Fruit fly (Drosophila melanogaster): ENCODE results near the gene emei.

emei gene

dm6 chr3L:11070372-11070854 lies 39.1 kb upstream of the emei start, which contains the start of gene Mocs1 (continued):
- TF ChIP-seq hb (GFP tag; IDR thresholded peaks at IDR 0.05; ENCODE audit: partially characterized antibody): no peak
- TF ChIP-seq Kr (GFP tag; optimal IDR thresholded peaks at IDR 0.05): no peak
- no peak for TF ChIP-seq ash1 (GFP tag; optimal IDR thresholded peaks at IDR 0.05)
- no peak for TF ChIP-seq CG14667 (GFP tag; IDR thresholded peaks at IDR 0.05)
- no peak for TF ChIP-seq CG3995 (GFP tag; optimal IDR thresholded peaks at IDR 0.05)
- TF ChIP-seq sima (GFP tag; optimal IDR thresholded peaks at IDR 0.05): no peak
- no peak for TF ChIP-seq CG18476 (GFP tag; optimal IDR thresholded peaks at IDR 0.05)
- TF ChIP-seq CG4328 (GFP tag; optimal IDR thresholded peaks at IDR 0.05): no peak
- no peak for TF ChIP-seq bcd (GFP tag; optimal IDR thresholded peaks at IDR 0.05)
- no peak for TF ChIP-seq CG10431 (GFP tag; optimal IDR thresholded peaks at IDR 0.05)
- no peak for TF ChIP-seq CG16815 (GFP tag; optimal IDR thresholded peaks at IDR 0.05)
- TF ChIP-seq HLH54F (GFP tag; optimal IDR thresholded peaks at IDR 0.05): no peak
- TF ChIP-seq Camta (GFP tag; optimal IDR thresholded peaks at IDR 0.05): no peak
- no peak for TF ChIP-seq CG11695 (GFP tag; IDR thresholded peaks at IDR 0.05)
- TF ChIP-seq Adf1 (GFP tag; IDR thresholded peaks at IDR 0.05): peak; percentile 48
- no peak for TF ChIP-seq CG2120 (GFP tag; optimal IDR thresholded peaks at IDR 0.05)
- TF ChIP-seq hkb (optimal IDR thresholded peaks at IDR 0.05): no peak
- TF ChIP-seq hkb (GFP tag; IDR thresholded peaks at IDR 0.05): peak; percentile 17; the same call in 1 of the 2 replicates
- peak; percentile 99 for TF ChIP-seq sug (tag; optimal IDR thresholded peaks at IDR 0.05)
- TF ChIP-seq BtbVII (GFP tag; optimal IDR thresholded peaks at IDR 0.05): no peak
- no peak for TF ChIP-seq gcm (GFP tag; optimal IDR thresholded peaks at IDR 0.05)
- TF ChIP-seq CG2129 (GFP tag; IDR thresholded peaks at IDR 0.05; ENCODE audit: partially characterized antibody): no peak
- no peak for TF ChIP-seq D (optimal IDR thresholded peaks at IDR 0.05)
- TF ChIP-seq D (GFP tag; optimal IDR thresholded peaks at IDR 0.05): no peak
- peak; percentile 36 for TF ChIP-seq B-H2 (GFP tag; optimal IDR thresholded peaks at IDR 0.05)
- TF ChIP-seq CG10959 (GFP tag; IDR thresholded peaks at IDR 0.05): no peak
- TF ChIP-seq CG5180 (GFP tag; optimal IDR thresholded peaks at IDR 0.05): no peak
- no peak for TF ChIP-seq CG10209 (GFP tag; optimal IDR thresholded peaks at IDR 0.05)
- TF ChIP-seq CG33557 (GFP tag; optimal IDR thresholded peaks at IDR 0.05): no peak
- no peak for TF ChIP-seq HLHmδ (GFP tag; optimal IDR thresholded peaks at IDR 0.05)
- peak; percentile 53 for TF ChIP-seq CG32532 (GFP tag; IDR thresholded peaks at IDR 0.05)
- peak; percentile 22 for TF ChIP-seq Hmr (GFP tag; optimal IDR thresholded peaks at IDR 0.05)
- TF ChIP-seq Doc2 (GFP tag; IDR thresholded peaks at IDR 0.05): no peak
- no peak for TF ChIP-seq CG1832 (GFP tag; optimal IDR thresholded peaks at IDR 0.05)
- no peak for TF ChIP-seq dmrt99B (tag; optimal IDR thresholded peaks at IDR 0.05)

- TF ChIP-seq NfI (GFP tag; optimal IDR thresholded peaks at IDR 0.05) (no peak), CG9727 (GFP tag; optimal IDR thresholded peaks at IDR 0.05) (no peak), exex (tag; optimal IDR thresholded peaks at IDR 0.05) (peak; percentile 79), Dll (GFP tag; IDR thresholded peaks at IDR 0.05; ENCODE audit: partially characterized antibody) (no peak), Tbp (GFP tag; optimal IDR thresholded peaks at IDR 0.05) (no peak), mirr (GFP tag; optimal IDR thresholded peaks at IDR 0.05) (peak; percentile 79), CG2202 (tag; optimal IDR thresholded peaks at IDR 0.05) (no peak), grn (GFP tag; optimal IDR thresholded peaks at IDR 0.05) (peak; percentile 30), CG12769 (tag; optimal IDR thresholded peaks at IDR 0.05) (no peak), fru (optimal IDR thresholded peaks at IDR 0.05) (no peak), NC2α (GFP tag; optimal IDR thresholded peaks at IDR 0.05) (no peak), Med (GFP tag) (peak; percentile 18), CG1792 (GFP tag; optimal IDR thresholded peaks at IDR 0.05) (no peak), Camta (GFP tag; optimal IDR thresholded peaks at IDR 0.05) (no peak), CG6791 (GFP tag; IDR thresholded peaks at IDR 0.05; ENCODE audit: partially characterized antibody) (no peak), nerfin-2 (GFP tag; IDR thresholded peaks at IDR 0.05; ENCODE audit: partially characterized antibody) (0 out of 2 replicates have a peak, but pooled peaks have one; percentile 27), twi (tag; optimal IDR thresholded peaks at IDR 0.05) (no peak), kay (GFP tag; optimal IDR thresholded peaks at IDR 0.05) (no peak), dpn (GFP tag; optimal IDR thresholded peaks at IDR 0.05) (no peak)
Measured at dm6 chr3L:11071057-11071456, 38.4 kb upstream of the emei start.
